Worm (Caenorhabditis elegans) whole organism, late embryonic: Measurements from ENCODE around the gene C37H5.13.

ENCODE experiments used
- ama-1 ChIP-seq: fragments of 150-350 bp; optimal IDR thresholded peaks from 2 replicates; lab custom pipeline; 2014
- ceh-14 ChIP-seq: sonication (generic microtip); optimal IDR thresholded peaks from 2 replicates; lab custom pipeline; 2016; ENCODE audit warnings: missing genotype, missing genetic modification characterization, missing compliant biosample characterization
- ceh-9 ChIP-seq: sonication (generic microtip); optimal IDR thresholded peaks from 2 replicates; lab custom pipeline; 2016; ENCODE audit warnings: mild to moderate bottlenecking, missing genetic modification characterization, inconsistent platforms, missing compliant biosample characterization
- dve-1 ChIP-seq: sonication (generic microtip); optimal IDR thresholded peaks from 2 replicates; lab custom pipeline; 2017; ENCODE audit warnings: antibody characterized with exemption, mild to moderate bottlenecking, missing genetic modification characterization, missing compliant biosample characterization

ce11 chrV:4889976-4890479 lies 27.3 kb upstream of the C37H5.13 start, which contains the start of gene T19H12.2:
- TF ChIP-seq ceh-9 (tag; lab: Kevin White, UChicago): no peak
- no peak for TF ChIP-seq dve-1 (tag; lab: Kevin White, UChicago)
- no peak for TF ChIP-seq ama-1 (lab: Kevin White, UChicago)
- TF ChIP-seq ceh-14 (tag; lab: Kevin White, UChicago): no peak
